Fruit fly (Drosophila melanogaster): ENCODE data around the gene LeuRS.
A peak's percentile ranks its signal among the peaks of the same experiment; 100 is the strongest.

LeuRS gene

dm6 chr2L:3482712-3483111 is 31.7 kb downstream of the LeuRS start (continued):
- peak; percentile 23 for TF ChIP-seq zen (tag; optimal IDR thresholded peaks at IDR 0.05)
- TF ChIP-seq ci (GFP tag; IDR thresholded peaks at IDR 0.05) = 0 out of 3 replicates have a peak, but pooled peaks have one; percentile 30
- TF ChIP-seq HmgZ (tag; optimal IDR thresholded peaks at IDR 0.05) = no peak
- TF ChIP-seq dmrt11E (tag; optimal IDR thresholded peaks at IDR 0.05) = peak; percentile 42
- peak; percentile 10 for TF ChIP-seq trem (tag; optimal IDR thresholded peaks at IDR 0.05)
- no peak for TF ChIP-seq CG7745 (tag; optimal IDR thresholded peaks at IDR 0.05)
- TF ChIP-seq CG13424 (tag; optimal IDR thresholded peaks at IDR 0.05) = peak; percentile 22
- TF ChIP-seq Taf1 (GFP tag; IDR thresholded peaks at IDR 0.05) = no peak
- peak; percentile 1 for TF ChIP-seq sens (GFP tag)
- peak; percentile 35; the same call in 1 of the 2 replicates for TF ChIP-seq Xrp1 (GFP tag; IDR thresholded peaks at IDR 0.05)
- peak; percentile 45; the same call in 1 of the 2 replicates for TF ChIP-seq vvl (GFP tag; IDR thresholded peaks at IDR 0.05)
- TF ChIP-seq CG1832 (GFP tag; optimal IDR thresholded peaks at IDR 0.05) = no peak
- no peak for TF ChIP-seq wdn (GFP tag; IDR thresholded peaks at IDR 0.05)
- peak; percentile 47 for TF ChIP-seq Sox102F (GFP tag; optimal IDR thresholded peaks at IDR 0.05)
- no peak for TF ChIP-seq kah (GFP tag; optimal IDR thresholded peaks at IDR 0.05)

DNA sequence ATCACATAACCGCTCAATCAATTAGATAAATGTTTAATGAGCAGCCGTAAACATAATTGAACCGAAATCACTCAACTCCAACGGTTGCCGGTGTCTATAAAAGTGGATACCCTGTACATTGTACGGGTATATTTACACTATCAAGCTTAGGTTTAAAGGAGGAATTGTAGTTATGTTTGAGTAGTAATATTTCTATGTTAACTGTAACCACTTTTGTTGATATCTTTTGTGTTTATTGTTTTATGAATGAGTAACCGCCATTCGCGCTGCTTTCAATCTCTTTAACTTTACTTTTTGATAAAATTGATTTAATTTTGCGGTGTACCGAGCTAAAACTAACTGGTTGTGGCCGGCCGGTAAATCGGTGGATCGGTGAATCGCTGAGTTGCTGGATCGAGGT is 32.4 kb downstream of the LeuRS start:
- TF ChIP-seq Drgx (GFP tag; IDR thresholded peaks at IDR 0.05) = peak; percentile 80
- TF ChIP-seq Hand (GFP tag; optimal IDR thresholded peaks at IDR 0.05) = no peak

DNA sequence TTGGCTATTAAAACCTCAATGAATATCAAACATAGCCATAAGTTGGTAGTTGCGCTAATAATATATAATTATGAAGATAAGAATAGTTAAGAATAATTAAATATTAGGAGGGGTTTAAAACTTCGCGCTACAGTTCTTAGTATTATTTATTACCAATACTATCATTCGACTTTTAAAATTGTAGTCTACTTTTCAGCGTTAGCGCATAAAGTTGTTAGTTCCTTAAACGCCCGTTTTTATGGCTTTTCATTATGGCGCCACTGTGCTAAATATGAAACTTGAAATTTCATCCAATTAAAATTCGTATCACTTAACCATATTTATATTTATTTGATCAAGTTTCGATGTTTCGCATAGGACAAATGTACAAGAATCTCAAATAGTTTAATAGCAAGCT is 34.0 kb downstream of the LeuRS start:
- TF ChIP-seq CG4730 (GFP tag; IDR thresholded peaks at IDR 0.05) (no peak), CG10366 (GFP tag; IDR thresholded peaks at IDR 0.05) (no peak), CG10267 (tag; optimal IDR thresholded peaks at IDR 0.05) (peak; percentile 82), Dp (GFP tag; optimal IDR thresholded peaks at IDR 0.05) (peak; percentile 49), trem (tag; optimal IDR thresholded peaks at IDR 0.05) (peak; percentile 35), CG14710 (tag; optimal IDR thresholded peaks at IDR 0.05) (peak; percentile 19), zen (tag; optimal IDR thresholded peaks at IDR 0.05) (peak; percentile 18), B-H1 (GFP tag; IDR thresholded peaks at IDR 0.05) (no peak), cg (GFP tag; optimal IDR thresholded peaks at IDR 0.05) (peak; percentile 67), CG2712 (tag; optimal IDR thresholded peaks at IDR 0.05) (peak; percentile 28), Dad (GFP tag; optimal IDR thresholded peaks at IDR 0.05) (no peak), CG10979 (tag; optimal IDR thresholded peaks at IDR 0.05) (peak; percentile 14), Ptx1 (GFP tag; IDR thresholded peaks at IDR 0.05) (no peak), insv (GFP tag; optimal IDR thresholded peaks at IDR 0.05) (no peak), Ets97D (GFP tag; optimal IDR thresholded peaks at IDR 0.05) (no peak), CG30403 (GFP tag; optimal IDR thresholded peaks at IDR 0.05) (no peak), CG8388 (GFP tag; optimal IDR thresholded peaks at IDR 0.05) (no peak), stwl (tag; optimal IDR thresholded peaks at IDR 0.05) (peak; percentile 49), gsb-n (tag; optimal IDR thresholded peaks at IDR 0.05) (no peak), CTCF (GFP tag; optimal IDR thresholded peaks at IDR 0.05) (peak; percentile 96), CG4424 (GFP tag; optimal IDR thresholded peaks at IDR 0.05) (peak; percentile 1), vvl (GFP tag; IDR thresholded peaks at IDR 0.05) (0 out of 2 replicates have a peak, but pooled peaks have one; percentile 11), chinmo (GFP tag; IDR thresholded peaks at IDR 0.05; ENCODE audit: partially characterized antibody) (peak; percentile 14; the same call in 1 of the 4 replicates), H15 (GFP tag; IDR thresholded peaks at IDR 0.05) (no peak), Vsx1 (GFP tag; optimal IDR thresholded peaks at IDR 0.05) (peak; percentile 20), gem (tag; optimal IDR thresholded peaks at IDR 0.05) (peak; percentile 19), CG1233 (GFP tag; optimal IDR thresholded peaks at IDR 0.05) (peak; percentile 8), CG16863 (GFP tag; optimal IDR thresholded peaks at IDR 0.05) (no peak), CG2202 (tag; optimal IDR thresholded peaks at IDR 0.05) (peak; percentile 12), CG17829 (tag; optimal IDR thresholded peaks at IDR 0.05) (peak; percentile 1), gcm (GFP tag; optimal IDR thresholded peaks at IDR 0.05) (no peak), Awh (GFP tag; IDR thresholded peaks at IDR 0.05) (no peak), C15 (GFP tag; IDR thresholded peaks at IDR 0.05) (no peak), mirr (GFP tag; optimal IDR thresholded peaks at IDR 0.05) (no peak), E2f2 (GFP tag; IDR thresholded peaks at IDR 0.05) (peak; percentile 80)
